Worm (Caenorhabditis elegans) whole organism, late embryonic: ENCODE measurements around the gene T04C9.1.

Experiments used
- ceh-14 ChIP-seq: sonication (generic microtip); optimal IDR thresholded peaks from 2 replicates; lab custom pipeline; 2016; ENCODE audit warnings: missing genotype, missing genetic modification characterization, missing compliant biosample characterization
- ceh-31 ChIP-seq: sonication (generic microtip); optimal IDR thresholded peaks from 2 replicates; lab custom pipeline; 2016; ENCODE audit warnings: missing genetic modification characterization, missing compliant biosample characterization
- ceh-9 ChIP-seq: sonication (generic microtip); optimal IDR thresholded peaks from 2 replicates; lab custom pipeline; 2016; ENCODE audit warnings: mild to moderate bottlenecking, missing genetic modification characterization, inconsistent platforms, missing compliant biosample characterization
- npax-4 ChIP-seq: sonication (generic microtip); optimal IDR thresholded peaks from 2 replicates; lab custom pipeline; 2016; ENCODE audit warnings: missing genetic modification characterization, missing compliant biosample characterization
- pag-3 ChIP-seq: sonication (generic microtip); optimal IDR thresholded peaks from 2 replicates; lab custom pipeline; 2016; ENCODE audit warnings: missing compliant biosample characterization, missing genetic modification characterization, borderline replicate concordance
- pha-2 ChIP-seq: sonication (generic microtip); optimal IDR thresholded peaks from 2 replicates; lab custom pipeline; 2017; ENCODE audit warnings: mild to moderate bottlenecking, missing genetic modification characterization, missing compliant biosample characterization
- pqm-1 ChIP-seq: sonication (generic microtip); optimal IDR thresholded peaks from 2 replicates; lab custom pipeline; 2016; ENCODE audit warnings: missing genetic modification characterization, missing compliant biosample characterization
- rnt-1 ChIP-seq: sonication (generic microtip); optimal IDR thresholded peaks from 2 replicates; lab custom pipeline; 2016; ENCODE audit warnings: missing genetic modification characterization, missing compliant biosample characterization
- sox-4 ChIP-seq: sonication (generic microtip); optimal IDR thresholded peaks from 2 replicates; lab custom pipeline; 2017; ENCODE audit warnings: mild to moderate bottlenecking, missing genetic modification characterization, inconsistent platforms, missing compliant biosample characterization
- syd-9 ChIP-seq: sonication (generic microtip); optimal IDR thresholded peaks from 2 replicates; lab custom pipeline; 2016; ENCODE audit warnings: mild to moderate bottlenecking, missing genetic modification characterization, moderate library complexity, missing compliant biosample characterization
- tbx-2 ChIP-seq: sonication (generic microtip); optimal IDR thresholded peaks from 2 replicates; lab custom pipeline; 2016; ENCODE audit warnings: missing genetic modification characterization, missing compliant biosample characterization
- tbx-7 ChIP-seq: sonication (generic microtip); optimal IDR thresholded peaks from 2 replicates; lab custom pipeline; 2016; ENCODE audit warnings: missing genotype, missing genetic modification characterization, missing compliant biosample characterization

- TF ChIP-seq pag-3, result no peak
- TF ChIP-seq pha-2, result no peak
- TF ChIP-seq ceh-14 (tag; lab: Kevin White, UChicago), result no peak
- no peak for TF ChIP-seq syd-9 (tag; lab: Kevin White, UChicago)
- TF ChIP-seq npax-4 (tag; lab: Kevin White, UChicago), result no peak
- no peak for TF ChIP-seq pqm-1 (tag; lab: Kevin White, UChicago)
- no peak for TF ChIP-seq ceh-9 (tag; lab: Kevin White, UChicago)
- no peak for TF ChIP-seq rnt-1 (tag; lab: Kevin White, UChicago)
- TF ChIP-seq sox-4 (tag; lab: Kevin White, UChicago), result no peak
- no peak for TF ChIP-seq tbx-2 (tag; lab: Kevin White, UChicago)
- no peak for TF ChIP-seq tbx-7
- TF ChIP-seq ceh-31 (tag; lab: Kevin White, UChicago), result no peak
Observed at ce11 chrIII:5967640-5968039, 25.4 kb upstream of the T04C9.1 start.
